Worm (Caenorhabditis elegans): ENCODE data around the gene vars-1.

DNA sequence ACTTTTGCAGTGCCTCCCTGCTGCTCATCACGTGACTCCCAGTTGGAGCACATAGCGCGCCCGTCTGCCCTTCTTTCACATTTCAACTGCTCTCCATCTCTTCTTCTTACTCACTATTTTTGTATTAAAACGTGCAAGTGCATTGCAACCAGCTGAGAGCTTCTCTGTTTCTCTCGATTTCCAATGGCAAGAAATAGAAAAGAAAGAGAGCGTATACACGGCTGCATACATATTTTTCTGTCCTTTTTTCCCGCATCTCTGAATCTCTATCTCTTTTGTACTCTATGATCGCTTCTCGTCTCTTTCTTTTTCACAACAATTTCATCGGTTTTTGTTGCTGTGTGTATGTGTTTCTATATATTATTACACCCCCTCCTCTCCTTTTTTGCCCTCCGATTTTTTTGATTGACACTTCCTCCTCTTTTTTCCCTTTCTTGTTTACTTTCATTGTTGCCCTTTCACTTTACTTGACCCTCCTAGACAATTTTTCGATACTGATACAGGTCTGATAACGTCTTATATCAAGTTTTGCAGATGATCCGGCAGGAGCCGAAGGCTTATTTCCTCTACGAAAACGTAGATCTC is 30.2 kb upstream of the vars-1 start, which contains the start of gene Y97E10AR.1:
- peak; percentile 90 for TF ChIP-seq him-1 (tag; optimal IDR thresholded peaks at IDR 0.05)
- no peak for TF ChIP-seq dao-5 (tag; optimal IDR thresholded peaks at IDR 0.05)
